Worm (Caenorhabditis elegans): ENCODE results near the gene clec-169.

- TF ChIP-seq alr-1 (tag; optimal IDR thresholded peaks at IDR 0.05) (no peak), dmd-4 (tag; optimal IDR thresholded peaks at IDR 0.05) (no peak), blmp-1 (tag; optimal IDR thresholded peaks at IDR 0.05; ENCODE audit: insufficient read depth) (no peak), unc-62 (GFP tag; optimal IDR thresholded peaks at IDR 0.05) (no peak), ceh-82 (tag; optimal IDR thresholded peaks at IDR 0.05) (no peak), sma-9 (GFP tag; optimal IDR thresholded peaks at IDR 0.05) (no peak), sma-9 (tag; optimal IDR thresholded peaks at IDR 0.05) (no peak), mab-5 (tag; optimal IDR thresholded peaks at IDR 0.05) (no peak), zag-1 (tag; optimal IDR thresholded peaks at IDR 0.05) (no peak), nhr-21 (tag; optimal IDR thresholded peaks at IDR 0.05) (no peak), lsy-2 (tag; optimal IDR thresholded peaks at IDR 0.05) (no peak), lin-11 (tag; optimal IDR thresholded peaks at IDR 0.05) (no peak), ztf-11 (tag; optimal IDR thresholded peaks at IDR 0.05) (no peak), R02D3.7 (tag; optimal IDR thresholded peaks at IDR 0.05) (no peak), nhr-77 (tag; optimal IDR thresholded peaks at IDR 0.05) (no peak)
Measured at ce11 chrIV:1215536-1215935, 45.6 kb upstream of the clec-169 start.
